Worm (Caenorhabditis elegans) whole organism, L2 larva: ENCODE measurements around the gene C06A6.4.

Source experiments
- fos-1 ChIP-seq: fragments of 150-350 bp; optimal IDR thresholded peaks from 2 replicates; lab custom pipeline; 2014; ENCODE audit warnings: missing biosample characterization, missing genetic modification characterization
- gmeb-1 ChIP-seq: fragments of 150-350 bp; optimal IDR thresholded peaks from 2 replicates; lab custom pipeline; 2014; ENCODE audit warnings: missing biosample characterization, missing genetic modification characterization
- lsy-2 ChIP-seq, 2 experiments: fragments of 150-350 bp in 1 of 2; sonication (generic microtip) in 1 of 2; optimal IDR thresholded peaks; 2 replicates each; lab custom pipeline; 2014 to 2017; ENCODE audit warnings: missing biosample characterization in 2 of 2, missing genetic modification characterization in 2 of 2
- mdl-1 ChIP-seq, 2 experiments: fragments of 150-350 bp in 1 of 2; sonication (generic microtip) in 1 of 2; optimal IDR thresholded peaks; 2 replicates each; lab custom pipeline; 2017; ENCODE audit warnings: missing biosample characterization in 2 of 2, missing genetic modification characterization in 2 of 2
- nhr-21 ChIP-seq: fragments of 150-350 bp; optimal IDR thresholded peaks from 2 replicates; lab custom pipeline; 2014; ENCODE audit warnings: missing biosample characterization, missing genetic modification characterization
- nhr-6 ChIP-seq: fragments of 150-350 bp; optimal IDR thresholded peaks from 2 replicates; lab custom pipeline; 2014; ENCODE audit warnings: missing biosample characterization, missing genetic modification characterization
- snpc-4 ChIP-seq: fragments of 150-350 bp; optimal IDR thresholded peaks from 2 replicates; lab custom pipeline; 2014; ENCODE audit warnings: missing biosample characterization, missing genetic modification characterization
- unc-62 ChIP-seq: fragments of 150-350 bp; optimal IDR thresholded peaks from 2 replicates; lab custom pipeline; 2014; ENCODE audit warnings: missing biosample characterization, missing genetic modification reagents, missing genetic modification characterization

DNA sequence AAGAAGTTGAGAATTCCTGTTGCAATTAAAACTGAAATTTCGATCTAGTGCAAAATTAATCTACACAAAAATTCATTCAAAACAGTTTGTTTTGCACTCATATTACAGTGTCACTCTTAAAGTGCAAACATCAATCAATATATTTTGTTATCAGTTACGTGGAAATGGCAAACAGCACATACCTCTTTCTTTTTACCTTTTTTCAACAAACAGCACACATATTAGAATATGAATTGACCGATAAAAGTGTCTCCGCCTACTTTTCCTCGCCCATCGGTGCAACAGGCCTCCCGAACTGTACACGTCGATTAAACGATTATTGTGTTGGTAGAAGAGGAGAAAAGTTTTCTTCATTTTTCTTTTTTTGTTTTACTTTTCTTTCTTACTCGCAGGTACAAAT, 12.1 kb upstream of the C06A6.4 start:
- TF ChIP-seq nhr-6 (no peak), unc-62 (GFP tag; lab: Kevin White, UChicago) (no peak), mdl-1 (tag; optimal IDR thresholded peaks at IDR 0.05; lab: Kevin White, UChicago) (no peak), fos-1 (tag; lab: Kevin White, UChicago) (peak; percentile 77), lsy-2 (tag; optimal IDR thresholded peaks at IDR 0.05; lab: Kevin White, UChicago) (no peak), nhr-21 (no peak), snpc-4 (tag; lab: Kevin White, UChicago) (no peak), gmeb-1 (tag; lab: Kevin White, UChicago) (no peak)
